Fruit fly (Drosophila melanogaster) whole organism, wandering third instar larva: Measurements from ENCODE around the gene CG13010.

ENCODE experiments used
- CG9705 ChIP-seq: fragments of 200-800 bp; sonication (Bioruptor generic); optimal IDR thresholded peaks from 2 replicates; lab custom pipeline; 2018; ENCODE audit warnings: missing biosample characterization, mild to moderate bottlenecking, missing genetic modification characterization
- CrebA ChIP-seq: fragments of 200-800 bp; sonication (Bioruptor generic); optimal IDR thresholded peaks from 2 replicates; lab custom pipeline; 2016; ENCODE audit warnings: missing biosample characterization, mild to moderate bottlenecking, missing genetic modification characterization, borderline replicate concordance
- Dfd ChIP-seq: fragments of >200 bp; optimal IDR thresholded peaks from 2 replicates; lab custom pipeline; 2017; ENCODE audit warnings: missing biosample characterization, missing genetic modification characterization
- Dif ChIP-seq: fragments of 200-275, 200-300 bp; sonication (Bioruptor generic); optimal IDR thresholded peaks from 2 replicates; lab custom pipeline; 2018; ENCODE audit warnings: missing biosample characterization, missing genetic modification characterization; ENCODE audit not compliant: partially characterized antibody
- Hnf4 ChIP-seq: fragments of 200-800 bp; sonication (Bioruptor generic); optimal IDR thresholded peaks from 2 replicates; lab custom pipeline; 2016; ENCODE audit warnings: missing biosample characterization, mild to moderate bottlenecking, missing genetic modification characterization
- Hr78 ChIP-seq: fragments of >200 bp; optimal IDR thresholded peaks from 2 replicates; lab custom pipeline; 2017; ENCODE audit warnings: missing biosample characterization, missing genetic modification characterization
- Jra ChIP-seq: sonication (Bioruptor generic); optimal IDR thresholded peaks from 2 replicates; lab custom pipeline; 2016; ENCODE audit warnings: missing biosample characterization, missing genetic modification characterization
- Mio ChIP-seq: sonication (Bioruptor generic); optimal IDR thresholded peaks from 2 replicates; lab custom pipeline; 2016; ENCODE audit warnings: missing biosample characterization, missing genetic modification characterization
- Myc ChIP-seq: fragments of >200 bp; optimal IDR thresholded peaks from 2 replicates; lab custom pipeline; 2017
- N ChIP-seq: fragments of >200 bp; optimal IDR thresholded peaks from 2 replicates; lab custom pipeline; 2018; ENCODE audit warnings: missing biosample characterization, missing external identifiers, missing genetic modification characterization
- OdsH ChIP-seq: fragments of 200-800 bp; sonication (Bioruptor generic); optimal IDR thresholded peaks from 2 replicates; lab custom pipeline; 2016; ENCODE audit warnings: missing biosample characterization, mild to moderate bottlenecking, missing genetic modification characterization
- Rel ChIP-seq, 2 experiments: fragments of 200-800 bp; sonication (Bioruptor generic) in 1 of 2; optimal IDR thresholded peaks; 2 replicates in 1 of 2; 3 replicates in 1 of 2; lab custom pipeline; 2016 to 2019; ENCODE audit warnings: mild to moderate bottlenecking in 2 of 2, missing biosample characterization in 2 of 2, missing genetic modification characterization in 2 of 2, moderate library complexity in 1 of 2
- Sp1 ChIP-seq: fragments of 200-800 bp; sonication (Bioruptor generic); optimal IDR thresholded peaks from 3 replicates; lab custom pipeline; 2019; ENCODE audit warnings: missing biosample characterization, mild to moderate bottlenecking, missing genetic modification characterization, moderate library complexity
- Vsx2 ChIP-seq: fragments of 200-300, 225-300 bp; sonication (Bioruptor generic); optimal IDR thresholded peaks from 2 replicates; lab custom pipeline; 2018; ENCODE audit warnings: missing biosample characterization, missing genetic modification characterization; ENCODE audit not compliant: partially characterized antibody
- dl ChIP-seq, 2 experiments: fragments of 175-275, 200-275 bp in 1 of 2; fragments of 200-275 bp in 1 of 2; sonication (Bioruptor generic); optimal IDR thresholded peaks; lab custom pipeline; 2018; ENCODE audit warnings: mild to moderate bottlenecking in 2 of 2, missing biosample characterization in 2 of 2, missing genetic modification characterization in 2 of 2, moderate library complexity in 2 of 2; ENCODE audit not compliant: partially characterized antibody in 2 of 2, insufficient read depth in 1 of 2
- dmrt93B ChIP-seq: fragments of 200-800 bp; sonication (Bioruptor generic); optimal IDR thresholded peaks from 2 replicates; lab custom pipeline; 2018; ENCODE audit warnings: missing biosample characterization, mild to moderate bottlenecking, missing genetic modification characterization
- dsf ChIP-seq: sonication (Bioruptor generic); optimal IDR thresholded peaks from 2 replicates; lab custom pipeline; 2016; ENCODE audit warnings: missing biosample characterization, missing genetic modification characterization, borderline replicate concordance
- ey ChIP-seq: fragments of 200-800 bp; sonication (Bioruptor generic); optimal IDR thresholded peaks from 2 replicates; lab custom pipeline; 2016; ENCODE audit warnings: missing biosample characterization, missing genetic modification characterization
- foxo ChIP-seq, 2 experiments: fragments of 200-800 bp; sonication (Bioruptor generic); optimal IDR thresholded peaks; 2 replicates in 1 of 2; 3 replicates in 1 of 2; lab custom pipeline; 2016 to 2017; ENCODE audit warnings: missing biosample characterization in 2 of 2, missing genetic modification characterization in 2 of 2
- fru ChIP-seq: fragments of 200-800 bp; sonication (Bioruptor generic); optimal IDR thresholded peaks from 3 replicates; lab custom pipeline; 2016; ENCODE audit warnings: missing biosample characterization, mild to moderate bottlenecking, missing genetic modification characterization
- h ChIP-seq: fragments of 200-800 bp; sonication (Bioruptor generic); optimal IDR thresholded peaks from 3 replicates; lab custom pipeline; 2016; ENCODE audit warnings: missing biosample characterization, mild to moderate bottlenecking, missing genetic modification characterization
- lola ChIP-seq: fragments of >200 bp; optimal IDR thresholded peaks from 2 replicates; lab custom pipeline; 2017; ENCODE audit warnings: missing biosample characterization, missing genetic modification characterization
- pan ChIP-seq: fragments of >200 bp; optimal IDR thresholded peaks from 2 replicates; lab custom pipeline; 2017
- psq ChIP-seq: fragments of 200-800 bp; sonication (Bioruptor generic); optimal IDR thresholded peaks from 3 replicates; lab custom pipeline; 2017; ENCODE audit warnings: missing biosample characterization, mild to moderate bottlenecking, missing genetic modification characterization, moderate library complexity
- sv ChIP-seq: fragments of 200-800 bp; sonication (Bioruptor generic); optimal IDR thresholded peaks from 3 replicates; lab custom pipeline; 2016; ENCODE audit warnings: missing biosample characterization, missing genetic modification characterization
- tai ChIP-seq: sonication (Bioruptor generic); optimal IDR thresholded peaks from 2 replicates; lab custom pipeline; 2016; ENCODE audit warnings: missing biosample characterization, missing genetic modification characterization
- usp ChIP-seq: fragments of >200 bp; optimal IDR thresholded peaks from 2 replicates; lab custom pipeline; 2017; ENCODE audit warnings: missing biosample characterization, missing genetic modification characterization
- woc ChIP-seq: sonication (Bioruptor generic); optimal IDR thresholded peaks from 2 replicates; lab custom pipeline; 2016; ENCODE audit warnings: missing biosample characterization, mild to moderate bottlenecking, missing genetic modification characterization

CG13010 gene

DNA sequence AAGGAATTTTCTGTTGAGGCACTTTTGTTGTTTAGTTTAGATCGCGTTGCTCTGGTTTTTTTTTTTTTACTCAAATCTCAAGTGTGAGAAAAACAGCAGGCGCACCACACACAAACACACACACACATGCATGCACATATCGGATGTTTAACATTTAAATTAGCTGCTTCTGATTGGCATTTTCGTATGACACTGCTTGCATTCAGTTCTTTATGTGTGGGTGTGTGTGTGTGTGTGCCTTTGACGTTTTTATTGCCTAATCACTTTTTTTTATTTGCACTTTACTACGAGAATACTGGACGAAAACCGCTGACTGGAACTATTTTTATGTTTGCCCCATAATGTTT is 30.3 kb downstream of the CG13010 start:
- TF ChIP-seq tai (GFP tag; lab: Kevin White, UChicago) (no peak), Hnf4 (GFP tag; lab: Kevin White, UChicago) (no peak), Rel (GFP tag; optimal IDR thresholded peaks at IDR 0.05; lab: Kevin White, UChicago) (no peak), Rel (tag; optimal IDR thresholded peaks at IDR 0.05; lab: Kevin White, UChicago) (no peak), Mio (no peak), Vsx2 (no peak), N (GFP tag; lab: Kevin White, UChicago) (no peak), Hr78 (GFP tag; lab: Kevin White, UChicago) (no peak), Dfd (GFP tag; lab: Kevin White, UChicago) (no peak), foxo (GFP tag; optimal IDR thresholded peaks at IDR 0.05; lab: Kevin White, UChicago) (no peak), ey (GFP tag; lab: Kevin White, UChicago) (no peak), CrebA (GFP tag; lab: Kevin White, UChicago) (no peak), fru (GFP tag; lab: Kevin White, UChicago) (no peak)

DNA sequence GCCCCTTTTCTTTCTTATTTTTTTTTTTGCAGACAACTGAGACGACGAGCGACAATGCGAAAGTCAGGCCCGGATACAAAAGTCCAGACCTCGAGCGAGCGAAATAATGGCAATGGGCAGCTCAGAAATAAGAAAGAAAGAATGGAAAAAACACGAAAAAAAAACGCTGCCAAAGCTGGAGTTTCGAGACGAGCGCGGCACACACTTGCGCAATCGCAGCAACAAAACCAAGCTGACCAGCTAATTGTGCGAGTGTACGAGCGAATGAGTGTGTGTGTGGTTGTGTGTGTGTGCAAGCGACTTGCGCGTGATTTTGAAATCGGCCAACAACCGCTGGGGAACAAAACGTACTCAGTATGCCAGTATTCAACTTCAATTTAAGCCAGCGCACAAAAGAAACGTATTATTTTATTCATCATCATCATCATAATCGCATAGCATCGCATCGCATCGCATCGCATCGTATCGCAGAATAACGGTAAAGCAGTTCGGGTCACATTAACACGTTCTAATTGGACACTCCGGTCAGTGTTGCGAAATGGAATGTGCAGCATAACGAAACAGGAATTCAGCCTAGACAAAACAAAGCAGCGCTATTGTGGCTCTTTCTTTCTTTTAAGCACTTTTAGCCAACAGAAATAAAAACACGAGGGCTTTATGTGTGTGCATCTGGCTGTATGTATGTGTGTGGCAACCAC is 30.9 kb downstream of the CG13010 start:
- TF ChIP-seq psq (GFP tag; lab: Kevin White, UChicago) (peak; percentile 25), Vsx2 (no peak), Rel (GFP tag; optimal IDR thresholded peaks at IDR 0.05; lab: Kevin White, UChicago) (no peak), Rel (tag; optimal IDR thresholded peaks at IDR 0.05; lab: Kevin White, UChicago) (peak; percentile 8), foxo (GFP tag; optimal IDR thresholded peaks at IDR 0.05; lab: Kevin White, UChicago) (no peak), Dif (peak; percentile 61)

DNA sequence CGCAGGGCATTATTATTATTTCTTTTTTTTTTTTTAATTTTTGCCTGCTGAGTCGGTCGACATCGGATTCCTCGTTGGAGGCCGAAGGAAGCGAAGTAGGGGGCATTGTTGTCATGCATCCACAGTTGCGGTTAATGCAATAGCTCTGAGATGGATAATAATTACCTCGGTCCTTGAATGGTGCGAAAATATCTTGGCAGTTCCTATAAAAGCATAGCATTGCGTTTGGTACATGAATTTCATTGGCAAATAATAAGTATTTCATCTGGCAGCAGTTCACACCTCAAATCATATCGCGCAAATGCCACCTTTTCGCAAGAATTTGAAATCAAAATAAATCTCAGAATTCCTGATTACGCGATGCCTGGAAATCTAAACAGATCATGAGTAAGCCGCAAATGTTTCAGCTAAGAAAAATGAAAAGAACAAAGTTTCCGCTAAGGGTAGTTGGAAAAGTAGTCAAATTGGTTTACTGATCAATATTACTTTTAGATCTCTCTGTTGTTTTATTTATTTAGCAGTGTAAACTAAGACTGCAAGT is 31.6 kb downstream of the CG13010 start:
- TF ChIP-seq lola (GFP tag; lab: Kevin White, UChicago) (no peak), ey (GFP tag; lab: Kevin White, UChicago) (peak; percentile 29), dmrt93B (GFP tag; lab: Kevin White, UChicago) (peak; percentile 9), Dif (no peak), CrebA (GFP tag; lab: Kevin White, UChicago) (no peak), CG9705 (GFP tag; lab: Kevin White, UChicago) (no peak), fru (GFP tag; lab: Kevin White, UChicago) (peak; percentile 9), Sp1 (GFP tag; lab: Kevin White, UChicago) (peak; percentile 10), woc (GFP tag; lab: Kevin White, UChicago) (peak; percentile 30), Jra (no peak), foxo (GFP tag; optimal IDR thresholded peaks at IDR 0.05; lab: Kevin White, UChicago) (peak in 1 of 2 experiments; percentile 36), Myc (lab: Kevin White, UChicago) (no peak)

DNA sequence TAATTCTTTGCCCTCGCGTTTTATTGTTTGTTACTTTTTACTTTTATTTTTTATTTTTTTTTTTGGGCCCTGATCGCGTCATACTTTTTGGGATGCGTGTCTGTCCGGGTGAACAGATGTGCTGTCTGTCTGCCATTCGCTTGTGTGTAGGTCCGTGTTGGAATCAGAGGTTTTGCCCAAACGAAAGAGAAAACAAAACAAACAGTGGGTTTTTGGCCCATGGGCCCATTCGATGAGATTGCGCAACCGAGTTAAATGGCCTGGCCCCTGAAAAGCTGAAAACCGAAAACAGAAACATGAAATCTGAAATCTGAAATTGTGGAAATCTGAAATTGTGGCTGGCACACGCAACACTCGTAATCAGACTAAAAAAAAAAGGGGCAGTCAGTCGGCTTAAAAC is 33.3 kb downstream of the CG13010 start:
- TF ChIP-seq pan (no peak), OdsH (no peak), sv (GFP tag; lab: Kevin White, UChicago) (no peak), dsf (GFP tag; lab: Kevin White, UChicago) (no peak), usp (GFP tag; lab: Kevin White, UChicago) (no peak), dmrt93B (GFP tag; lab: Kevin White, UChicago) (no peak), Rel (GFP tag; optimal IDR thresholded peaks at IDR 0.05; lab: Kevin White, UChicago) (no peak), Rel (tag; optimal IDR thresholded peaks at IDR 0.05; lab: Kevin White, UChicago) (no peak), woc (GFP tag; lab: Kevin White, UChicago) (no peak), Hr78 (GFP tag; lab: Kevin White, UChicago) (no peak), h (GFP tag; lab: Kevin White, UChicago) (no peak), lola (GFP tag; lab: Kevin White, UChicago) (no peak), CG9705 (GFP tag; lab: Kevin White, UChicago) (no peak), N (GFP tag; lab: Kevin White, UChicago) (no peak), Dif (no peak), dl (GFP tag; optimal IDR thresholded peaks at IDR 0.05; lab: Kevin White, UChicago; ENCODE audit: insufficient read depth in 1 of 2, partially characterized antibody in 2 of 2) (no peak)

DNA sequence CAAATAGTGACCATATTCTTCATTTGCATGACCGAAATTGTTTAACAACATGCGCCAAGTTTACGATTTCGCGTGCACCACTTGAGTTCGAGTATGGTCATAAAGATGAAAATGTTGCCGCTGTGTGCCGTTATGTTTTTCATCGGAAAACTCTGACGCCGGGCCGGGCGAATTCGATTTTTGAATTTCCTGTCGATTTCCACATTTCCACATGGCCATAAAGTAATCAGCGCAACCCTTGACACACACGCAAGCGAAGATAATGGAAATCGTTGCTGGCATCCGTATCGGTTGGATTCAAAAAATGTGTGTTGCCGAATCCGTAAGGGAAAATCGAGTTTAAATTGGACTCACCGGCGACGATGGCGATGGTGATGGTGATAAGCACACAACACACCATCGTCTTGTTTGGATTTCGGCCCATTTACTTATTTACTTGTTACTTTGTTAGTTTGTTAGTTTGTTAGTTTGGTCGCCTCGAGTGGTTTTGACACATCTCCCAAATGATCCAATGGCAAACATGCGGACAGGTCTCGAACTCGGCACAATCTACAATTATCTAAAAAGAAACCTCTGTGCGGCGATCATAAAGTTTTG is 34.1 kb downstream of the CG13010 start:
- TF ChIP-seq ey (GFP tag; lab: Kevin White, UChicago) (no peak), N (GFP tag; lab: Kevin White, UChicago) (no peak)
